Fruit fly (Drosophila melanogaster) whole organism, pupa: ENCODE data around the gene rictor.

ENCODE experiments used
- CG14655 ChIP-seq: fragments of 200-800 bp; sonication (Bioruptor generic); optimal IDR thresholded peaks from 3 replicates; lab custom pipeline; 2017; ENCODE audit warnings: mild to moderate bottlenecking, missing biosample characterization, missing genetic modification reagents, missing genetic modification characterization
- CG15710 ChIP-seq: fragments of 200-800 bp; sonication (Bioruptor generic); optimal IDR thresholded peaks from 2 replicates; lab custom pipeline; 2018; ENCODE audit warnings: missing biosample characterization, mild to moderate bottlenecking, missing genetic modification characterization, moderate library complexity
- CG17806 ChIP-seq: fragments of 200-800 bp; sonication (Bioruptor generic); optimal IDR thresholded peaks from 2 replicates; lab custom pipeline; 2018; ENCODE audit warnings: missing biosample characterization, mild to moderate bottlenecking, missing genetic modification characterization, moderate library complexity
- CG32121 ChIP-seq: fragments of 200-800 bp; sonication (Bioruptor generic); IDR thresholded peaks from 2 replicates; pipeline ENCODE4 v1.3.6; 2022; ENCODE audit warnings: missing biosample characterization, missing genetic modification characterization
- CG34367 ChIP-seq: fragments of 200-800 bp; sonication (Bioruptor generic); optimal IDR thresholded peaks from 2 replicates; lab custom pipeline; 2018; ENCODE audit warnings: missing biosample characterization, mild to moderate bottlenecking, missing genetic modification characterization
- CG4496 ChIP-seq: fragments of 200-800 bp; sonication (Bioruptor generic); IDR thresholded peaks from 3 replicates; pipeline ENCODE4 v1.3.6; 2022; ENCODE audit warnings: missing biosample characterization, missing genetic modification characterization
- CG8159 ChIP-seq: fragments of 200-800 bp; sonication (Bioruptor generic); optimal IDR thresholded peaks from 3 replicates; lab custom pipeline; 2018; ENCODE audit warnings: missing biosample characterization, mild to moderate bottlenecking, missing genetic modification characterization, moderate library complexity
- CG8301 ChIP-seq: fragments of 200-800 bp; sonication (Bioruptor generic); optimal IDR thresholded peaks from 2 replicates; lab custom pipeline; 2018; ENCODE audit warnings: missing biosample characterization, mild to moderate bottlenecking, missing genetic modification characterization
- CG9948 ChIP-seq: fragments of 200-800 bp; sonication (Bioruptor generic); optimal IDR thresholded peaks from 2 replicates; lab custom pipeline; 2018; ENCODE audit warnings: missing biosample characterization, mild to moderate bottlenecking, missing genetic modification characterization, moderate library complexity
- D1 ChIP-seq: fragments of 200-800 bp; sonication (Bioruptor generic); optimal IDR thresholded peaks from 2 replicates; lab custom pipeline; 2018; ENCODE audit warnings: missing biosample characterization, mild to moderate bottlenecking, missing genetic modification characterization, moderate library complexity
- EcR ChIP-seq: fragments of 200-800 bp; sonication (Bioruptor generic); optimal IDR thresholded peaks from 3 replicates; lab custom pipeline; 2019; ENCODE audit warnings: missing biosample characterization, missing genetic modification characterization, mild to moderate bottlenecking, moderate library complexity, missing genetic modification reagents
- Ets98B ChIP-seq: fragments of 200-800 bp; sonication (Bioruptor generic); IDR thresholded peaks from 2 replicates; pipeline ENCODE4 v1.3.6; 2022; ENCODE audit warnings: missing biosample characterization, missing genetic modification characterization
- Pif1A ChIP-seq: fragments of 200-800 bp; sonication (Bioruptor generic); optimal IDR thresholded peaks from 3 replicates; lab custom pipeline; 2016; ENCODE audit warnings: missing biosample characterization, missing genetic modification characterization
- Snoo ChIP-seq: fragments of 200-800 bp; sonication (Bioruptor generic); optimal IDR thresholded peaks from 3 replicates; lab custom pipeline; 2017; ENCODE audit warnings: missing biosample characterization, mild to moderate bottlenecking, missing genetic modification characterization, inconsistent platforms

- no peak for TF ChIP-seq Pif1A (GFP tag; lab: Kevin White, UChicago)
- no peak for TF ChIP-seq CG4496 (GFP tag; lab: Robert Waterston, UW)
- no peak for TF ChIP-seq CG8301 (tag; lab: Kevin White, UChicago)
- TF ChIP-seq D1 (tag; lab: Kevin White, UChicago) = no peak
- no peak for TF ChIP-seq CG17806 (tag; lab: Kevin White, UChicago)
- TF ChIP-seq CG9948 (tag; lab: Kevin White, UChicago) = no peak
- TF ChIP-seq CG8159 (tag; lab: Kevin White, UChicago) = no peak
- no peak for TF ChIP-seq CG32121 (GFP tag; lab: Robert Waterston, UW)
- no peak for TF ChIP-seq EcR
- TF ChIP-seq CG14655 (GFP tag; lab: Kevin White, UChicago) = no peak
- TF ChIP-seq Snoo = no peak
- no peak for TF ChIP-seq Ets98B (GFP tag; lab: Robert Waterston, UW)
- no peak for TF ChIP-seq CG34367 (tag; lab: Kevin White, UChicago)
- TF ChIP-seq CG15710 (tag; lab: Kevin White, UChicago) = no peak
Measured at dm6 chrX:19306531-19306930, 45.5 kb upstream of the rictor start.
